Worm (Caenorhabditis elegans): ENCODE results near the gene B0034.4.

DNA sequence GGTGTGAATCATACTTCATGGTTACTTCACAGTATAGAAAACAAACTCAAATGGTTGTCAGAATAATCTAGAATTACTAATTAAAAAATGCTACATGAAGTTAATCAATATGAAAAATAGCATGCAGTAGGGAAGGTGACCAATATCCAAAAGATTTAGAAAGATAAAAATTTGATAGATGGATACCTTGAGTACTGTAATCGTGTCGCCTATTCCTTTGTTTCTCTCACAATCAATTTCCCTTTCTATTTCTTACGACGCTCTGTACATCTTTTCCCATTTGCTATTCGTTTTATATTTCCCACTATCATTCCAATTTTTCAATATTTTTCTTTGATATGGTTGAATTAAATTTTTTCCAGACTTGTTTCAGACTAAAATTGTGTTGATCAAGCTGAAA, 8.0 kb downstream of the B0034.4 start, which contains the start of gene B0034.7:
- TF ChIP-seq lin-39 (tag; optimal IDR thresholded peaks at IDR 0.05) (no peak), irx-1 (tag; optimal IDR thresholded peaks at IDR 0.05) (no peak), ces-1 (GFP tag; optimal IDR thresholded peaks at IDR 0.05) (no peak), fos-1 (tag; optimal IDR thresholded peaks at IDR 0.05) (no peak), egl-27 (tag; optimal IDR thresholded peaks at IDR 0.05) (no peak), nhr-237 (tag; optimal IDR thresholded peaks at IDR 0.05) (no peak), dpl-1 (GFP tag; optimal IDR thresholded peaks at IDR 0.05) (no peak)

All from whole organism, L1 larva.